Fruit fly (Drosophila melanogaster): ENCODE results near the gene CG14325.

Gene CG14325

dm6 chr3R:17604198-17604879 lies 22.6 kb upstream of the CG14325 start (continued):
- TF ChIP-seq CG2116 (GFP tag; optimal IDR thresholded peaks at IDR 0.05) (peak; percentile 61), CG2889 (GFP tag; IDR thresholded peaks at IDR 0.05) (no peak), zfh1 (GFP tag; IDR thresholded peaks at IDR 0.05) (peak; percentile 78), B-H2 (GFP tag; optimal IDR thresholded peaks at IDR 0.05) (peak; percentile 9), rib (GFP tag; IDR thresholded peaks at IDR 0.05) (no peak), vfl (GFP tag; optimal IDR thresholded peaks at IDR 0.05) (no peak), CG9609 (GFP tag; optimal IDR thresholded peaks at IDR 0.05) (no peak), sima (GFP tag; optimal IDR thresholded peaks at IDR 0.05) (no peak), Chrac-16 (GFP tag; optimal IDR thresholded peaks at IDR 0.05) (peak; percentile 81), slou (GFP tag; optimal IDR thresholded peaks at IDR 0.05) (peak; percentile 11), CG7271 (tag; optimal IDR thresholded peaks at IDR 0.05) (peak; percentile 69), CG13123 (GFP tag; optimal IDR thresholded peaks at IDR 0.05) (peak; percentile 37), CG32767 (GFP tag; IDR thresholded peaks at IDR 0.05) (peak; percentile 56; the same call in 1 of the 2 replicates), CG3995 (GFP tag; optimal IDR thresholded peaks at IDR 0.05) (no peak), Deaf1 (tag; optimal IDR thresholded peaks at IDR 0.05) (peak; percentile 38), CG18599 (GFP tag; optimal IDR thresholded peaks at IDR 0.05) (peak; percentile 91), CG15514 (GFP tag; optimal IDR thresholded peaks at IDR 0.05) (peak; percentile 63), CG14860 (GFP tag; IDR thresholded peaks at IDR 0.05; ENCODE audit: partially characterized antibody) (0 out of 3 replicates have a peak, but pooled peaks have one; percentile 30), mam (GFP tag; optimal IDR thresholded peaks at IDR 0.05) (peak; percentile 14), Hand (GFP tag; optimal IDR thresholded peaks at IDR 0.05) (peak; percentile 82), Xbp1 (GFP tag; optimal IDR thresholded peaks at IDR 0.05) (peak; percentile 78), H2.0 (GFP tag; IDR thresholded peaks at IDR 0.05) (peak; percentile 32; the same call in 1 of the 2 replicates), odd (GFP tag; optimal IDR thresholded peaks at IDR 0.05) (peak; percentile 83), nau (GFP tag; optimal IDR thresholded peaks at IDR 0.05) (peak; percentile 26), CG17186 (GFP tag; optimal IDR thresholded peaks at IDR 0.05) (no peak), lab (GFP tag; optimal IDR thresholded peaks at IDR 0.05) (peak; percentile 84), usp (GFP tag; optimal IDR thresholded peaks at IDR 0.05) (no peak), CrebB (tag; optimal IDR thresholded peaks at IDR 0.05) (no peak), CG12769 (tag; optimal IDR thresholded peaks at IDR 0.05) (peak; percentile 25), tio (GFP tag; optimal IDR thresholded peaks at IDR 0.05) (peak; percentile 74), kni (GFP tag; optimal IDR thresholded peaks at IDR 0.05) (peak; percentile 95), sug (tag; optimal IDR thresholded peaks at IDR 0.05) (peak; percentile 59), HmgZ (tag; optimal IDR thresholded peaks at IDR 0.05) (no peak), Fer1 (GFP tag; optimal IDR thresholded peaks at IDR 0.05) (peak; percentile 90), Camta (GFP tag; optimal IDR thresholded peaks at IDR 0.05) (peak; percentile 18), Max (GFP tag; optimal IDR thresholded peaks at IDR 0.05) (peak; percentile 43), CG11085 (GFP tag; IDR thresholded peaks at IDR 0.05) (0 out of 2 replicates have a peak, but pooled peaks have one; percentile 19), NfI (GFP tag; optimal IDR thresholded peaks at IDR 0.05) (peak; percentile 82), Myb (GFP tag; optimal IDR thresholded peaks at IDR 0.05) (no peak), jing (GFP tag; optimal IDR thresholded peaks at IDR 0.05) (peak; percentile 49), sim (GFP tag; IDR thresholded peaks at IDR 0.05) (peak; percentile 41; the same call in 1 of the 2 replicates), gsb (GFP tag; IDR thresholded peaks at IDR 0.05) (no peak; the same call in 1 of the 2 replicates), CG9215 (GFP tag; IDR thresholded peaks at IDR 0.05) (peak; percentile 47), run (tag; optimal IDR thresholded peaks at IDR 0.05) (peak; percentile 80), scrt (GFP tag; optimal IDR thresholded peaks at IDR 0.05) (peak; percentile 84), ham (GFP tag; IDR thresholded peaks at IDR 0.05) (no peak), CG6654 (GFP tag; optimal IDR thresholded peaks at IDR 0.05) (peak; percentile 55), dysf (GFP tag; IDR thresholded peaks at IDR 0.05) (peak; percentile 69), Vsx1 (GFP tag; optimal IDR thresholded peaks at IDR 0.05) (peak; percentile 70)
